Fruit fly (Drosophila melanogaster): ENCODE data around the gene nes.

nes gene

DNA sequence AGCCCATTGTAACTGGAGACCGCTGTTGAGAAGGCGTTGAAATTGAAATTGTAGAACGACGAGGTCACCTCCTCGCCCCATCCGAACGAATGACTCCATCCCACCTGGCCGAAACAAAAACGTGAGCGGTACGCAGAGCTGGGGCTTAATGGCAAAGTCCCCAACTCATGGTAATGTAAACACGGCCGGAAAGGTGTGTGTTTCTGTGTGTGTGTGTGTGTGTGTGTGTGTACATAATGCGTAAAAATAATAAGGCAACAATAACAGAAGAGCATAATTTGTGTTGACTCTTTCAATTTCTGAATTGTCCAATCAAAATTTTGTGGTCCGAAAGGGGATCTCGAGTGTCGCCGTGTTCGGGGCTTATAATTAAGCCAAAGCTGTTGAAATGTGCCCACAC, 39.0 kb downstream of the nes start (continued):
- TF ChIP-seq CG15011 (GFP tag; optimal IDR thresholded peaks at IDR 0.05) (no peak), shn (GFP tag; optimal IDR thresholded peaks at IDR 0.05) (no peak), CG12769 (tag; optimal IDR thresholded peaks at IDR 0.05) (peak; percentile 29), CG42726 (GFP tag; IDR thresholded peaks at IDR 0.05; ENCODE audit: partially characterized antibody) (no peak), Kr (GFP tag; optimal IDR thresholded peaks at IDR 0.05) (no peak), CG5245 (GFP tag; optimal IDR thresholded peaks at IDR 0.05) (no peak), br (optimal IDR thresholded peaks at IDR 0.05) (no peak), MTF-1 (GFP tag; optimal IDR thresholded peaks at IDR 0.05; ENCODE audit: borderline replicate concordance) (no peak), pros (GFP tag; optimal IDR thresholded peaks at IDR 0.05) (no peak), da (GFP tag; optimal IDR thresholded peaks at IDR 0.05) (no peak), cad (GFP tag; optimal IDR thresholded peaks at IDR 0.05) (no peak), CG4360 (GFP tag; IDR thresholded peaks at IDR 0.05) (no peak), CG8290 (GFP tag; optimal IDR thresholded peaks at IDR 0.05) (no peak), CG8290 (tag; optimal IDR thresholded peaks at IDR 0.05) (peak in 1 of 2 experiments; percentile 20), CG10462 (GFP tag; optimal IDR thresholded peaks at IDR 0.05) (no peak), twi (tag; optimal IDR thresholded peaks at IDR 0.05) (no peak), schlank (tag; optimal IDR thresholded peaks at IDR 0.05) (no peak), Ptx1 (GFP tag; IDR thresholded peaks at IDR 0.05) (no peak), jing (GFP tag; optimal IDR thresholded peaks at IDR 0.05) (no peak), CG17802 (tag; optimal IDR thresholded peaks at IDR 0.05) (no peak), slbo (GFP tag; IDR thresholded peaks at IDR 0.05) (no peak), CG1529 (GFP tag; optimal IDR thresholded peaks at IDR 0.05) (no peak), CG9932 (GFP tag; IDR thresholded peaks at IDR 0.05) (peak; percentile 10; the same call in 1 of the 2 replicates), CrebB (tag; optimal IDR thresholded peaks at IDR 0.05) (no peak), CG10321 (GFP tag; IDR thresholded peaks at IDR 0.05) (no peak), CG15479 (GFP tag; optimal IDR thresholded peaks at IDR 0.05) (no peak), HmgZ (tag; optimal IDR thresholded peaks at IDR 0.05) (no peak), Asciz (GFP tag; optimal IDR thresholded peaks at IDR 0.05) (no peak), CG18599 (GFP tag; optimal IDR thresholded peaks at IDR 0.05) (no peak), Sin3A (optimal IDR thresholded peaks at IDR 0.05) (no peak), Mrtf (GFP tag; IDR thresholded peaks at IDR 0.05) (no peak), CG17186 (GFP tag; optimal IDR thresholded peaks at IDR 0.05) (no peak), CG8089 (GFP tag; optimal IDR thresholded peaks at IDR 0.05) (no peak), CG3065 (GFP tag; optimal IDR thresholded peaks at IDR 0.05) (no peak), CG7987 (GFP tag; optimal IDR thresholded peaks at IDR 0.05) (no peak), gce (GFP tag; IDR thresholded peaks at IDR 0.05) (0 out of 3 replicates have a peak, but pooled peaks have one; percentile 24), oc (tag; optimal IDR thresholded peaks at IDR 0.05) (no peak), pho (GFP tag; optimal IDR thresholded peaks at IDR 0.05) (no peak), sob (GFP tag; IDR thresholded peaks at IDR 0.05) (no peak), CG7745 (tag; optimal IDR thresholded peaks at IDR 0.05) (no peak), Awh (GFP tag; IDR thresholded peaks at IDR 0.05) (peak; percentile 51; the same call in 1 of the 2 replicates), kni (GFP tag; optimal IDR thresholded peaks at IDR 0.05) (peak; percentile 0), vvl (GFP tag; IDR thresholded peaks at IDR 0.05) (no peak), CG13894 (tag; optimal IDR thresholded peaks at IDR 0.05) (peak; percentile 43), CG3838 (GFP tag; optimal IDR thresholded peaks at IDR 0.05) (no peak), CG1024 (GFP tag; IDR thresholded peaks at IDR 0.05) (no peak), CG4617 (GFP tag; optimal IDR thresholded peaks at IDR 0.05; ENCODE audit: borderline replicate concordance) (no peak), mirr (GFP tag; optimal IDR thresholded peaks at IDR 0.05) (peak; percentile 1), nau (GFP tag; optimal IDR thresholded peaks at IDR 0.05) (no peak), lbe (GFP tag; optimal IDR thresholded peaks at IDR 0.05) (no peak), insv (GFP tag; optimal IDR thresholded peaks at IDR 0.05) (no peak), Hmr (GFP tag; optimal IDR thresholded peaks at IDR 0.05) (peak; percentile 16), Doc2 (GFP tag; IDR thresholded peaks at IDR 0.05) (no peak)

Measured in whole organism, embryonic.